Worm (Caenorhabditis elegans) whole organism, late embryonic: ENCODE measurements around the gene glf-1.

Source experiments
- K02D7.2 ChIP-seq: sonication (generic microtip); optimal IDR thresholded peaks from 2 replicates; lab custom pipeline; 2017; ENCODE audit warnings: mild to moderate bottlenecking, missing genetic modification characterization, missing compliant biosample characterization
- Y22D7AL.16 ChIP-seq: sonication (generic microtip); optimal IDR thresholded peaks from 2 replicates; lab custom pipeline; 2016; ENCODE audit warnings: missing genetic modification characterization, missing compliant biosample characterization
- ceh-18 ChIP-seq: sonication (generic microtip); optimal IDR thresholded peaks from 2 replicates; lab custom pipeline; 2016; ENCODE audit warnings: missing genetic modification characterization, missing compliant biosample characterization
- ceh-2 ChIP-seq: sonication (generic microtip); optimal IDR thresholded peaks from 2 replicates; lab custom pipeline; 2016; ENCODE audit warnings: missing genotype, missing genetic modification characterization, missing compliant biosample characterization
- ceh-31 ChIP-seq: sonication (generic microtip); optimal IDR thresholded peaks from 2 replicates; lab custom pipeline; 2016; ENCODE audit warnings: missing genetic modification characterization, missing compliant biosample characterization
- ceh-34 ChIP-seq: sonication (generic microtip); optimal IDR thresholded peaks from 2 replicates; lab custom pipeline; 2016; ENCODE audit warnings: mild to moderate bottlenecking, missing genetic modification characterization, missing compliant biosample characterization
- ceh-45 ChIP-seq: fragments of 200-800 bp; sonication (Bioruptor generic); IDR thresholded peaks from 2 replicates; pipeline ENCODE4 v1.3.6; 2022; ENCODE audit warnings: missing genetic modification reagents, missing genetic modification characterization, missing compliant biosample characterization
- ceh-48 ChIP-seq: sonication (generic microtip); optimal IDR thresholded peaks from 2 replicates; lab custom pipeline; 2016; ENCODE audit warnings: missing genetic modification characterization, inconsistent platforms, missing compliant biosample characterization
- ceh-6 ChIP-seq: fragments of 200-800 bp; sonication (Bioruptor generic); optimal IDR thresholded peaks from 2 replicates; lab custom pipeline; 2018; ENCODE audit warnings: mild to moderate bottlenecking, missing genetic modification characterization, missing compliant biosample characterization
- che-1 ChIP-seq: sonication (generic microtip); optimal IDR thresholded peaks from 2 replicates; lab custom pipeline; 2016; ENCODE audit warnings: mild to moderate bottlenecking, missing genetic modification characterization, missing compliant biosample characterization
- dmd-4 ChIP-seq: sonication (generic microtip); optimal IDR thresholded peaks from 2 replicates; lab custom pipeline; 2016; ENCODE audit warnings: borderline replicate concordance, missing genetic modification characterization, missing compliant biosample characterization
- eyg-1 ChIP-seq: sonication (generic microtip); optimal IDR thresholded peaks from 2 replicates; lab custom pipeline; 2016; ENCODE audit warnings: missing genotype, missing genetic modification characterization, missing compliant biosample characterization
- fax-1 ChIP-seq: sonication (generic microtip); optimal IDR thresholded peaks from 2 replicates; lab custom pipeline; 2016; ENCODE audit warnings: missing genotype, missing genetic modification characterization, missing compliant biosample characterization
- fkh-10 ChIP-seq: fragments of 150-350 bp; optimal IDR thresholded peaks from 2 replicates; lab custom pipeline; 2014; ENCODE audit warnings: missing biosample characterization, missing genetic modification reagents, missing genetic modification characterization
- fkh-6 ChIP-seq: sonication (generic microtip); optimal IDR thresholded peaks from 2 replicates; lab custom pipeline; 2016; ENCODE audit warnings: missing genetic modification characterization, missing compliant biosample characterization
- hlh-13 ChIP-seq: fragments of 200-800 bp; sonication (Bioruptor generic); optimal IDR thresholded peaks from 2 replicates; lab custom pipeline; 2018; ENCODE audit warnings: mild to moderate bottlenecking, missing genetic modification characterization, missing compliant biosample characterization
- hlh-30 ChIP-seq: sonication (generic microtip); optimal IDR thresholded peaks from 2 replicates; lab custom pipeline; 2017; ENCODE audit warnings: antibody characterized with exemption, missing genetic modification characterization, missing compliant biosample characterization; ENCODE audit not compliant: insufficient read depth
- madf-2 ChIP-seq: sonication (generic microtip); optimal IDR thresholded peaks from 2 replicates; lab custom pipeline; 2017; ENCODE audit warnings: missing genetic modification characterization, missing compliant biosample characterization
- nfya-1 ChIP-seq: sonication (generic microtip); optimal IDR thresholded peaks from 2 replicates; lab custom pipeline; 2017; ENCODE audit warnings: missing genetic modification characterization, mild to moderate bottlenecking, missing compliant biosample characterization, antibody characterized with exemption, moderate library complexity
- pag-3 ChIP-seq: sonication (generic microtip); optimal IDR thresholded peaks from 2 replicates; lab custom pipeline; 2016; ENCODE audit warnings: missing compliant biosample characterization, missing genetic modification characterization, borderline replicate concordance
- pat-9 ChIP-seq: fragments of 200-800 bp; sonication (Bioruptor generic); optimal IDR thresholded peaks from 2 replicates; lab custom pipeline; 2018; ENCODE audit warnings: mild to moderate bottlenecking, missing genetic modification characterization, moderate library complexity, missing compliant biosample characterization
- pha-2 ChIP-seq: sonication (generic microtip); optimal IDR thresholded peaks from 2 replicates; lab custom pipeline; 2017; ENCODE audit warnings: mild to moderate bottlenecking, missing genetic modification characterization, missing compliant biosample characterization
- pha-4 ChIP-seq: fragments of 150-350 bp; optimal IDR thresholded peaks from 2 replicates; lab custom pipeline; 2018; ENCODE audit warnings: missing biosample characterization, missing genetic modification reagents, missing genetic modification characterization
- pqm-1 ChIP-seq: sonication (generic microtip); optimal IDR thresholded peaks from 2 replicates; lab custom pipeline; 2016; ENCODE audit warnings: missing genetic modification characterization, missing compliant biosample characterization
- pros-1 ChIP-seq: fragments of 150-350 bp; optimal IDR thresholded peaks from 2 replicates; lab custom pipeline; 2014; ENCODE audit warnings: missing biosample characterization, missing genetic modification reagents, missing genetic modification characterization
- ref-2 ChIP-seq: sonication (generic microtip); optimal IDR thresholded peaks from 2 replicates; lab custom pipeline; 2016; ENCODE audit warnings: missing genetic modification characterization, missing compliant biosample characterization
- rnt-1 ChIP-seq: sonication (generic microtip); optimal IDR thresholded peaks from 2 replicates; lab custom pipeline; 2016; ENCODE audit warnings: missing genetic modification characterization, missing compliant biosample characterization
- tbx-2 ChIP-seq: sonication (generic microtip); optimal IDR thresholded peaks from 2 replicates; lab custom pipeline; 2016; ENCODE audit warnings: missing genetic modification characterization, missing compliant biosample characterization
- tbx-7 ChIP-seq: sonication (generic microtip); optimal IDR thresholded peaks from 2 replicates; lab custom pipeline; 2016; ENCODE audit warnings: missing genotype, missing genetic modification characterization, missing compliant biosample characterization
- ttx-3 ChIP-seq: sonication (generic microtip); optimal IDR thresholded peaks from 2 replicates; lab custom pipeline; 2016; ENCODE audit warnings: missing genetic modification reagents, missing genetic modification characterization, missing compliant biosample characterization
- unc-3 ChIP-seq, 2 experiments: fragments of 200-800 bp in 1 of 2; sonication (Bioruptor generic) in 1 of 2; sonication (generic microtip) in 1 of 2; conservative IDR thresholded peaks in 1 of 2; optimal IDR thresholded peaks in 1 of 2; 2 replicates each; pipeline versions ENCODE4 v1.3.6 to Lab custom; 2016 to 2022; ENCODE audit warnings: missing compliant biosample characterization in 2 of 2, missing genetic modification characterization in 2 of 2, missing genetic modification reagents in 1 of 2
- unc-42 ChIP-seq: sonication (generic microtip); optimal IDR thresholded peaks from 2 replicates; lab custom pipeline; 2016; ENCODE audit warnings: missing genotype, missing genetic modification characterization, missing compliant biosample characterization
- unc-55 ChIP-seq: sonication (generic microtip); optimal IDR thresholded peaks from 2 replicates; lab custom pipeline; 2017; ENCODE audit warnings: missing biosample characterization, missing genetic modification reagents, missing genetic modification characterization
- unc-86 ChIP-seq: sonication (generic microtip); optimal IDR thresholded peaks from 2 replicates; lab custom pipeline; 2016; ENCODE audit warnings: missing genetic modification characterization, missing compliant biosample characterization
- ztf-16 ChIP-seq: sonication (generic microtip); optimal IDR thresholded peaks from 2 replicates; lab custom pipeline; 2017; ENCODE audit warnings: missing genetic modification characterization, missing compliant biosample characterization

Gene glf-1

DNA sequence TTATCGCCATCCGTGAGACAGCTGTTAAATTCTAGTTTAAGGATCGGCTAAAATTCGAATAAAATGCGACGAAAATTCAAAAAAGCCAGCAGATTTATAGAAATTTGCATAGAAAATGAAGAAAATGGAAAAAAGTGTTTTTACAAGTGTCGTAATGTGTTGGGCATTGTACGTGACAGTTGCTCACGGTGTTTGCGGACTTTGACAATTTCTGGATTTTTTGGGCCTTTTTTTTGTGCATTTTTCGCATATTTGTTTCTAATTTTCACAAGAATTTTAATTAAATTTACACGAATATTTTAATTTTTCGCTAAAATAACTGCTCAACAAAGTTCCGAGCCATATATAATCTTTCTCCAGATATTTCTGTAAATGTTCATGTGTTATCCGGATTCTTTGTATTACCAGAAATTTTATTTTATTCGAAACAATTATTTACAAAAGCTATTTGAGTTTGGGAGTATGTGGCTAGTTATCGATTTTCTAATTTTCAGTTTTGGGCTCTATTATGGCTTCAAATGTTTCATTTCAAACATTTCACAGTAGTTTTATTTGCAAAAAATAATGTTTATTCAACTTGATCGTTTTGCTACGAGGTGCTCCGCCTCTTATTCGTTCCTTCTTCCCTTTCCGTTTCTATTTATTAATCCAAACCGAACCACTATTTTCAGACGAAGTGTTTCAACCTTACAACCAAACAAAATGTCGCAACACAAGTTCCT is 37.5 kb upstream of the glf-1 start, which contains the start of gene sams-3:
Gene sams-3 (plus strand): TSS at position 672 of the 722 bp plus-strand sequence.
- TF ChIP-seq hlh-30 (tag; lab: Kevin White, UChicago) (no peak), ceh-18 (tag; lab: Kevin White, UChicago) (no peak), hlh-13 (GFP tag; lab: Kevin White, UChicago) (no peak), K02D7.2 (tag; lab: Kevin White, UChicago) (no peak), tbx-7 (no peak), pha-4 (tag; lab: Kevin White, UChicago) (no peak), fkh-10 (no peak), ztf-16 (tag; lab: Kevin White, UChicago) (peak; percentile 46), pat-9 (tag; lab: Kevin White, UChicago) (no peak), tbx-2 (tag; lab: Kevin White, UChicago) (peak; percentile 96), pqm-1 (no peak), ceh-45 (GFP tag; lab: Robert Waterston, UW) (no peak), ceh-34 (tag; lab: Kevin White, UChicago) (no peak), unc-55 (no peak), unc-42 (tag; lab: Kevin White, UChicago) (peak; percentile 8), unc-86 (no peak)

DNA sequence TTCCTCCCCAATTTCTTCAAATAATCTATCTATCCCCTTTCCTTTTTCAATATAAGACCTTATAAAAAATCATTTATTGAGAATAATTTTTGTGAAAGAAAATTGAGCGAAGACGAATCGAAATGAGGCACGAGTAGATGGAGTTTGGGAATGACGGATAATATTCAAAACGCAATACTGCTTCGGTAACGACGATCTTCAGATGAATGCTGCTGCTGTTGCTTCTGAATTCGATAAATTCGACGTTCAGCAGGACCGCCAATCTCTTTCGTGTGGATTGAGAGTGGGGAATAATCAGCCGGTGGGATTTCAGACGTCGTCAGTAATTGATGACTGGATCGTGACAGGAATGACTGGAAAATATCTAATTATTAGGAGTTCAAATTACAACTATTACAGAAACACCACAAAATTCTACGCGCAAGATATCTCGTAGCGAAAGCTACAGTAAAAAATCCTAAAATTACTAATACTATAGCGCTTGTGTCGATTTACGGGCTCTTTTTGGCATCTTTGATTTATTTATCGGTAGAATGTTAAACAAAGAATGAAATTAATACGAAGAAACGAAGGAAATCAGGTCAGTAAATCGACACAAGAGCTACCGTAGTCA is 34.8 kb upstream of the glf-1 start:
- TF ChIP-seq madf-2 (tag; lab: Kevin White, UChicago) (no peak), unc-86 (no peak), ref-2 (tag; lab: Kevin White, UChicago) (no peak), pha-2 (tag; lab: Kevin White, UChicago) (no peak), unc-3 (GFP tag; conservative IDR thresholded peaks at IDR 0.05; lab: Robert Waterston, UW) (no peak), unc-3 (tag; optimal IDR thresholded peaks at IDR 0.05; lab: Kevin White, UChicago) (no peak), fax-1 (tag; lab: Kevin White, UChicago) (no peak), ttx-3 (tag; lab: Kevin White, UChicago) (no peak), ceh-2 (no peak), pag-3 (tag; lab: Kevin White, UChicago) (no peak), pros-1 (tag; lab: Kevin White, UChicago) (no peak), fkh-6 (tag; lab: Kevin White, UChicago) (no peak), fkh-10 (no peak)

DNA sequence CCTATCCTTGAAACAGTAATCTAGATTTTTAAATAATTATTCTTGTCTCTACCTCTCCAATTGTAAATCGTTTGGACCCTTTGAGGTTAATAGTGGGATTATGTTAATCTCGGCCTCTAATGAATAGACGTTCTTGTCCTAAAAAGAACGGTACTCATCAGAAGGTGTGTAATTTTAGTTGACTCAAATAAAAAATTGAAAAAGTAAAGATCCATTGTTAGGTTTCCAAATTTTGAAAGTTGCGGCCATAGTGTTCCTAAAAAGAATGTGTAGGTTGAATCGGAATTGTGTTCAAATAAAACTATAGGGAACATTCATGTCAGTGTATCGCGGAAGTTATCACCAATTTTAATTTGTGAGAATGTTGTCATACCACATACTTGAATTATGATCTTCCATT is 30.0 kb upstream of the glf-1 start:
- TF ChIP-seq ztf-16 (tag; lab: Kevin White, UChicago) (no peak), pag-3 (tag; lab: Kevin White, UChicago) (no peak), fax-1 (tag; lab: Kevin White, UChicago) (no peak), ceh-2 (no peak), nfya-1 (tag; lab: Kevin White, UChicago) (no peak), tbx-2 (tag; lab: Kevin White, UChicago) (no peak), pat-9 (tag; lab: Kevin White, UChicago) (no peak), che-1 (no peak), Y22D7AL.16 (no peak), dmd-4 (tag; lab: Kevin White, UChicago) (no peak), rnt-1 (tag; lab: Kevin White, UChicago) (no peak), ceh-48 (no peak), pha-4 (tag; lab: Kevin White, UChicago) (no peak), eyg-1 (tag; lab: Kevin White, UChicago) (no peak), ceh-31 (tag; lab: Kevin White, UChicago) (no peak), unc-42 (tag; lab: Kevin White, UChicago) (no peak), ceh-6 (GFP tag; lab: Kevin White, UChicago) (no peak)
